Comparison of ENCODE assay signal across 5 worm cellular contexts in the genomic region with DNA sequence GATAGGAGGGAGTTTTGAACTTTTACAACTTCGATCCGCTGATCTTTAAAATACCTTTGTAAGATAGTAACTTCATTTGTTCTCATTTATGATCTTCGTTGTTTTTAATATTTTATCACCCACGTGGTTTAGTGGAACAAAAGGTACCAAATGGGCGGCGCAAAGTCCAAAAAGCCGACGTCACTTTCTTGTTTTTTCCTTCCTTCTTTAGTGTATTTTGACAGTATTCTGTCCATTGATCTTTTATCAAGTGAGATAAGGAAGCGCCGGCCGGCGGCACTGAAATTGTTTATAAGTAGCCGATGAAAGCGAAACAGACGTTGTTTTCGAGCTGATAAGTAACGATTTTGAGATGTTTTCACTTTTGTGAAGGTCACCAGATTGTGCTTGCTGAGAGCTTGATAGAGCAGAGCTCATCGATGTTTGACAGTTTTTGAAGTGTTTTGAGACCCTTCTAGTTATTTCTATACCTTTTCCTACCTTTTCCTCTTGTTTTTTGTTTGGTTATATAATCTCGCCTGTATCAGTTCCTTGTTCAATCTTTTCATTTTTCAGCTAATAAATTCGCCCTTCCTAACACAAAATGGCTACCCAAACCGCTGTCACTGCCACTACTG.
TF ChIP-seq lines count a peak whose summit lies in the region.

A gene (plus strand): TSS at position 556 of the 617 bp plus-strand sequence.

TF ChIP-seq in whole organism, L1 larva, 84 proteins besides CTCF, POLR2A, EP300 and RAD21 (continues in another document):
- TF ChIP-seq fos-1 (tag; optimal IDR thresholded peaks at IDR 0.05; lab: Kevin White, UChicago) (no peak), egl-13 (tag; optimal IDR thresholded peaks at IDR 0.05; lab: Kevin White, UChicago) (no peak), rnt-1 (tag; optimal IDR thresholded peaks at IDR 0.05; lab: Kevin White, UChicago) (peak; percentile 26), blmp-1 (tag; optimal IDR thresholded peaks at IDR 0.05; lab: Kevin White, UChicago) (peak; percentile 19), fkh-8 (tag; optimal IDR thresholded peaks at IDR 0.05; lab: Kevin White, UChicago) (no peak), ceh-63 (GFP tag; optimal IDR thresholded peaks at IDR 0.05; lab: Kevin White, UChicago) (no peak), pqm-1 (tag; optimal IDR thresholded peaks at IDR 0.05; lab: Kevin White, UChicago) (no peak), ets-5 (GFP tag; IDR thresholded peaks at IDR 0.05; lab: Robert Waterston, UW) (no peak), egl-27 (tag; optimal IDR thresholded peaks at IDR 0.05; lab: Kevin White, UChicago) (no peak), nhr-84 (tag; optimal IDR thresholded peaks at IDR 0.05; lab: Kevin White, UChicago) (no peak), C16A3.4 (tag; optimal IDR thresholded peaks at IDR 0.05; lab: Kevin White, UChicago) (no peak), xbp-1 (tag; optimal IDR thresholded peaks at IDR 0.05; lab: Kevin White, UChicago) (no peak), efl-1 (optimal IDR thresholded peaks at IDR 0.05; lab: Kevin White, UChicago) (no peak), efl-1 (GFP tag; optimal IDR thresholded peaks at IDR 0.05 in 1 of 2; lab: Kevin White, UChicago) (peak in 1 of 2 experiments; percentile 71), snu-23 (GFP tag; optimal IDR thresholded peaks at IDR 0.05; lab: Kevin White, UChicago) (no peak), lin-15B (tag; optimal IDR thresholded peaks at IDR 0.05; lab: Kevin White, UChicago) (no peak), zip-4 (GFP tag; optimal IDR thresholded peaks at IDR 0.05; lab: Kevin White, UChicago) (no peak)

TF ChIP-seq in whole organism, L2 larva, 48 proteins besides CTCF, POLR2A, EP300 and RAD21 (continues in another document):
- TF ChIP-seq sma-9 (GFP tag; optimal IDR thresholded peaks at IDR 0.05; lab: Kevin White, UChicago) (peak; percentile 70), sma-9 (tag; optimal IDR thresholded peaks at IDR 0.05; lab: Kevin White, UChicago) (no peak), ZK546.5 (tag; optimal IDR thresholded peaks at IDR 0.05; lab: Kevin White, UChicago) (no peak), dmd-4 (tag; optimal IDR thresholded peaks at IDR 0.05; lab: Kevin White, UChicago) (no peak), nhr-21 (tag; optimal IDR thresholded peaks at IDR 0.05; lab: Kevin White, UChicago) (peak; percentile 11), lsy-2 (tag; optimal IDR thresholded peaks at IDR 0.05; lab: Kevin White, UChicago) (peak in 1 of 2 experiments; percentile 10), ceh-16 (tag; optimal IDR thresholded peaks at IDR 0.05; lab: Kevin White, UChicago) (no peak), F13H6.1 (tag; optimal IDR thresholded peaks at IDR 0.05; lab: Kevin White, UChicago) (no peak), sem-4 (tag; optimal IDR thresholded peaks at IDR 0.05; lab: Kevin White, UChicago) (no peak), lin-39 (tag; optimal IDR thresholded peaks at IDR 0.05; lab: Kevin White, UChicago) (no peak), lin-11 (tag; optimal IDR thresholded peaks at IDR 0.05; lab: Kevin White, UChicago) (no peak), nhr-77 (tag; optimal IDR thresholded peaks at IDR 0.05; lab: Kevin White, UChicago) (no peak), mdl-1 (tag; optimal IDR thresholded peaks at IDR 0.05; lab: Kevin White, UChicago) (no peak), nhr-6 (tag; optimal IDR thresholded peaks at IDR 0.05; lab: Kevin White, UChicago) (no peak), Y55F3AM.14 (GFP tag; optimal IDR thresholded peaks at IDR 0.05; lab: Kevin White, UChicago) (no peak), R02D3.7 (tag; optimal IDR thresholded peaks at IDR 0.05; lab: Kevin White, UChicago) (no peak), nhr-237 (tag; optimal IDR thresholded peaks at IDR 0.05; lab: Kevin White, UChicago) (no peak), ama-1 (optimal IDR thresholded peaks at IDR 0.05; lab: Kevin White, UChicago) (no peak)

TF ChIP-seq in whole organism, L3 larva, 47 proteins besides CTCF, POLR2A, EP300 and RAD21 (continues in another document):
- TF ChIP-seq nhr-77 (tag; optimal IDR thresholded peaks at IDR 0.05; lab: Kevin White, UChicago), result no peak
- no peak for TF ChIP-seq ztf-11 (tag; optimal IDR thresholded peaks at IDR 0.05; lab: Kevin White, UChicago)
- TF ChIP-seq fkh-2 (tag; optimal IDR thresholded peaks at IDR 0.05; lab: Kevin White, UChicago), result no peak
- no peak for TF ChIP-seq elt-3 (tag; optimal IDR thresholded peaks at IDR 0.05; lab: Kevin White, UChicago)
- TF ChIP-seq nhr-23 (tag; optimal IDR thresholded peaks at IDR 0.05; lab: Kevin White, UChicago), result peak; percentile 40
- no peak for TF ChIP-seq eor-1 (tag; optimal IDR thresholded peaks at IDR 0.05; lab: Kevin White, UChicago)
- TF ChIP-seq skn-1 (tag; optimal IDR thresholded peaks at IDR 0.05; lab: Kevin White, UChicago), result no peak
- TF ChIP-seq mml-1 (tag; optimal IDR thresholded peaks at IDR 0.05; lab: Kevin White, UChicago), result no peak
- TF ChIP-seq lin-15B (tag; optimal IDR thresholded peaks at IDR 0.05; lab: Kevin White, UChicago), result no peak
- no peak for TF ChIP-seq ceh-9 (tag; optimal IDR thresholded peaks at IDR 0.05; lab: Kevin White, UChicago)
- no peak for TF ChIP-seq nhr-237 (tag; optimal IDR thresholded peaks at IDR 0.05; lab: Kevin White, UChicago)
- TF ChIP-seq egl-5 (tag; optimal IDR thresholded peaks at IDR 0.05; lab: Kevin White, UChicago), result no peak
- TF ChIP-seq fkh-10 (GFP tag; optimal IDR thresholded peaks at IDR 0.05; lab: Kevin White, UChicago), result no peak
- no peak for TF ChIP-seq ztf-4 (tag; optimal IDR thresholded peaks at IDR 0.05; lab: Kevin White, UChicago)
- no peak for TF ChIP-seq fos-1 (tag; optimal IDR thresholded peaks at IDR 0.05; lab: Kevin White, UChicago)
- no peak for TF ChIP-seq ZK546.5 (tag; optimal IDR thresholded peaks at IDR 0.05; lab: Kevin White, UChicago)
- no peak for TF ChIP-seq unc-62 (GFP tag; optimal IDR thresholded peaks at IDR 0.05; lab: Kevin White, UChicago)
- TF ChIP-seq nhr-67 (tag; optimal IDR thresholded peaks at IDR 0.05; lab: Kevin White, UChicago), result no peak
- peak; percentile 14 for TF ChIP-seq jun-1 (tag; optimal IDR thresholded peaks at IDR 0.05; lab: Kevin White, UChicago)
- no peak for TF ChIP-seq lin-39 (tag; optimal IDR thresholded peaks at IDR 0.05; lab: Kevin White, UChicago)

TF ChIP-seq in whole organism, L4 larva, 104 proteins besides CTCF, POLR2A, EP300 and RAD21 (continues in another document):
- TF ChIP-seq mdl-1 (tag; optimal IDR thresholded peaks at IDR 0.05; lab: Kevin White, UChicago) (peak in 1 of 2 experiments; percentile 53), hlh-11 (tag; optimal IDR thresholded peaks at IDR 0.05; lab: Kevin White, UChicago) (peak; percentile 70), hif-1 (tag; optimal IDR thresholded peaks at IDR 0.05; lab: Kevin White, UChicago) (no peak), unc-62 (GFP tag; optimal IDR thresholded peaks at IDR 0.05 in 1 of 2; lab: Kevin White, UChicago) (peak in 1 of 2 experiments; percentile 95), unc-62 (tag; optimal IDR thresholded peaks at IDR 0.05; lab: Kevin White, UChicago) (no peak), nhr-48 (tag; optimal IDR thresholded peaks at IDR 0.05; lab: Kevin White, UChicago) (no peak), T20F7.1 (GFP tag; optimal IDR thresholded peaks at IDR 0.05; lab: Kevin White, UChicago) (no peak), F49E8.2 (tag; optimal IDR thresholded peaks at IDR 0.05; lab: Kevin White, UChicago; ENCODE audit: borderline replicate concordance) (no peak), tag-97 (GFP tag; IDR thresholded peaks at IDR 0.05; lab: Robert Waterston, UW) (no peak), mep-1 (tag; optimal IDR thresholded peaks at IDR 0.05; lab: Kevin White, UChicago) (no peak), dmd-6 (GFP tag; IDR thresholded peaks at IDR 0.05; lab: Robert Waterston, UW) (peak; percentile 21; the same call in 1 of the 2 replicates), fkh-10 (GFP tag; optimal IDR thresholded peaks at IDR 0.05; lab: Kevin White, UChicago) (no peak), lin-13 (GFP tag; optimal IDR thresholded peaks at IDR 0.05; lab: Kevin White, UChicago) (no peak), ceh-28 (tag; optimal IDR thresholded peaks at IDR 0.05; lab: Kevin White, UChicago) (no peak), nhr-25 (tag; optimal IDR thresholded peaks at IDR 0.05; lab: Kevin White, UChicago; ENCODE audit: borderline replicate concordance, insufficient read depth) (no peak), nhr-28 (tag; optimal IDR thresholded peaks at IDR 0.05; lab: Kevin White, UChicago) (peak; percentile 1), daf-16 (GFP tag; optimal IDR thresholded peaks at IDR 0.05; lab: Kevin White, UChicago) (no peak), daf-16 (tag; optimal IDR thresholded peaks at IDR 0.05; lab: Kevin White, UChicago) (peak; percentile 86), jun-1 (tag; optimal IDR thresholded peaks at IDR 0.05; lab: Kevin White, UChicago) (no peak)

TF ChIP-seq in whole organism, young adult, 124 proteins besides CTCF, POLR2A, EP300 and RAD21:
- peak; percentile 30; the same call in 1 of the 2 replicates for TF ChIP-seq K11D2.4 (GFP tag; IDR thresholded peaks at IDR 0.05; lab: Robert Waterston, UW)
- no peak for TF ChIP-seq F52B5.7 (tag; optimal IDR thresholded peaks at IDR 0.05; lab: Kevin White, UChicago)
- TF ChIP-seq unc-62 (GFP tag; optimal IDR thresholded peaks at IDR 0.05; lab: Kevin White, UChicago), result no peak
